Fruit fly (Drosophila melanogaster): ENCODE measurements around the gene Rlip.

Rlip gene

DNA sequence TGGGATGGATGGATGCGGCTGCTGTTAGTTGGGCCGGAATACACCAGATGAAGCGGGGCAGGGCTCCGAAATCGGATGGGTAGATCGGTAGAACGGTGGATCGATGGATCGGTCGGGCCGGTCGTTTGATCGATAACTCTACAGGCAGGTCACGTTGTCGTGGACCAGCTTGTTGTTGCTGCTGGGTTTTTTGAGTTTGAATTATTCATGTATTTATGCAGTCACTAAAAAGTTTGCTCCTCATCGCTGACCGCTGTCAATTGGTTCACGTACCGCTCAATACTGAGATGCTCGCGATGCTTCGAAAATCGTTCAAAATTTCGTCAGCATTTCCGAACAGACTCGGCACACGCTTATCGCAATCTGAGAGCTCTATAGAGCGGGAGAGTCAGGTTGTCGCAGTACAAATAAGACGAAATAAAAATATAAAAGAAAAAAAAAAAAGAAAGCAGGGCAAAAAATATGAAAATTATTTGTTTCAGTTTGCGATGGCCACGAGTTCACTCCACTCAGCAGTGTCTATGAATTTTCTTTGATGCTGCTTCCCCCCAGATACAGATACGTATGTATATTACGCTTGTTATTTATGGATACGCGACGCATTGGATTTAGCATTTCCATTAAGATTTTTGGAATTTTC lies 6.5 kb downstream of the Rlip start, which contains the start of gene peg:
Gene peg, minus strand, starts transcription at position 262 of the 640 bp plus-strand sequence.
- TF ChIP-seq sd (tag; optimal IDR thresholded peaks at IDR 0.05) (peak; percentile 89), Dref (GFP tag; IDR thresholded peaks at IDR 0.05) (no peak), sens (GFP tag) (peak; percentile 57), CG9932 (GFP tag; IDR thresholded peaks at IDR 0.05) (no peak), H15 (GFP tag; IDR thresholded peaks at IDR 0.05) (no peak), Xrp1 (GFP tag; IDR thresholded peaks at IDR 0.05) (no peak), gce (GFP tag; IDR thresholded peaks at IDR 0.05) (no peak), tap (tag; optimal IDR thresholded peaks at IDR 0.05) (no peak), PHDP (tag; optimal IDR thresholded peaks at IDR 0.05) (no peak), kah (GFP tag; optimal IDR thresholded peaks at IDR 0.05) (no peak), Deaf1 (tag; optimal IDR thresholded peaks at IDR 0.05) (peak; percentile 61), D (optimal IDR thresholded peaks at IDR 0.05) (no peak), D (GFP tag; optimal IDR thresholded peaks at IDR 0.05) (no peak), fd64A (GFP tag; optimal IDR thresholded peaks at IDR 0.05) (no peak), Opbp (GFP tag; IDR thresholded peaks at IDR 0.05; ENCODE audit: partially characterized antibody) (no peak), CG15479 (GFP tag; optimal IDR thresholded peaks at IDR 0.05) (no peak), da (GFP tag; optimal IDR thresholded peaks at IDR 0.05) (no peak), vvl (GFP tag; IDR thresholded peaks at IDR 0.05) (peak; percentile 76), CG34376 (GFP tag; optimal IDR thresholded peaks at IDR 0.05) (peak; percentile 14), vnd (GFP tag; IDR thresholded peaks at IDR 0.05; ENCODE audit: partially characterized antibody) (no peak), usp (GFP tag; optimal IDR thresholded peaks at IDR 0.05) (no peak), ci (GFP tag; IDR thresholded peaks at IDR 0.05) (0 out of 3 replicates have a peak, but pooled peaks have one; percentile 28), exex (tag; optimal IDR thresholded peaks at IDR 0.05) (no peak), CG3163 (GFP tag; optimal IDR thresholded peaks at IDR 0.05) (no peak), B-H1 (GFP tag; IDR thresholded peaks at IDR 0.05) (no peak), CG12659 (GFP tag; optimal IDR thresholded peaks at IDR 0.05) (no peak), peb (GFP tag; IDR thresholded peaks at IDR 0.05) (no peak), Aef1 (GFP tag; IDR thresholded peaks at IDR 0.05) (no peak), CG13624 (GFP tag; optimal IDR thresholded peaks at IDR 0.05) (no peak), Med (GFP tag) (peak; percentile 37), slbo (GFP tag; IDR thresholded peaks at IDR 0.05) (0 out of 2 replicates have a peak, but pooled peaks have one; percentile 4), corto (GFP tag; optimal IDR thresholded peaks at IDR 0.05) (peak; percentile 14), Drgx (GFP tag; IDR thresholded peaks at IDR 0.05) (peak; percentile 59), cwo (GFP tag; optimal IDR thresholded peaks at IDR 0.05) (no peak), grau (tag; optimal IDR thresholded peaks at IDR 0.05) (peak; percentile 23), Neu2 (GFP tag; optimal IDR thresholded peaks at IDR 0.05; ENCODE audit: borderline replicate concordance) (no peak), dimm (GFP tag; IDR thresholded peaks at IDR 0.05) (no peak), chinmo (GFP tag; IDR thresholded peaks at IDR 0.05; ENCODE audit: partially characterized antibody) (0 out of 4 replicates have a peak, but pooled peaks have one; percentile 45), ash1 (GFP tag; optimal IDR thresholded peaks at IDR 0.05) (no peak), onecut (GFP tag; IDR thresholded peaks at IDR 0.05) (no peak), ftz-f1 (GFP tag; optimal IDR thresholded peaks at IDR 0.05) (no peak), CG10209 (GFP tag; optimal IDR thresholded peaks at IDR 0.05) (no peak), CG2199 (GFP tag; IDR thresholded peaks at IDR 0.05) (0 out of 3 replicates have a peak, but pooled peaks have one; percentile 10)
